Worm (Caenorhabditis elegans) whole organism, L1 larva: ENCODE data around the gene twk-4.

Experiments
- nhr-76 ChIP-seq: sonication (generic microtip); optimal IDR thresholded peaks from 2 replicates; lab custom pipeline; 2017; ENCODE audit warnings: missing biosample characterization, missing genetic modification characterization
- pqm-1 ChIP-seq: sonication (generic microtip); optimal IDR thresholded peaks from 3 replicates; lab custom pipeline; 2017; ENCODE audit warnings: missing biosample characterization, missing genetic modification characterization
- zip-4 ChIP-seq: fragments of 200-800 bp; sonication (Bioruptor generic); optimal IDR thresholded peaks from 2 replicates; lab custom pipeline; 2018; ENCODE audit warnings: mild to moderate bottlenecking, missing genetic modification characterization, moderate library complexity, missing compliant biosample characterization
- ztf-11 ChIP-seq, 2 experiments: sonication (generic microtip); optimal IDR thresholded peaks; 2 replicates each; lab custom pipeline; 2016 to 2017; ENCODE audit warnings: missing genetic modification characterization in 2 of 2, missing biosample characterization in 1 of 2, missing compliant biosample characterization in 1 of 2

ce11 chrII:9210076-9210475 is 16.0 kb upstream of the twk-4 start, which contains the start of gene ZK1067.4:
- TF ChIP-seq ztf-11 (tag; optimal IDR thresholded peaks at IDR 0.05; lab: Kevin White, UChicago) (no peak), zip-4 (no peak), pqm-1 (no peak), nhr-76 (tag; lab: Kevin White, UChicago) (no peak)
